Worm (Caenorhabditis elegans) whole organism, young adult: ENCODE results near the gene D1005.4.

Experiments
- B0035.1 ChIP-seq: sonication (generic microtip); optimal IDR thresholded peaks from 2 replicates; lab custom pipeline; 2016; ENCODE audit warnings: missing genetic modification characterization, mild to moderate bottlenecking, missing compliant biosample characterization, missing genotype, missing genetic modification reagents
- B0336.3 ChIP-seq: fragments of 200-800 bp; sonication (Bioruptor generic); IDR thresholded peaks from 2 replicates; pipeline ENCODE4 v1.3.6; 2022; ENCODE audit warnings: missing genetic modification characterization, missing compliant biosample characterization
- C06A6.2 ChIP-seq: fragments of 200-800 bp; sonication (Bioruptor generic); conservative IDR thresholded peaks from 2 replicates; pipeline ENCODE4 v1.3.6; 2022; ENCODE audit warnings: missing genetic modification characterization, missing compliant biosample characterization
- C17E4.6 ChIP-seq: fragments of 200-800 bp; sonication (Bioruptor generic); IDR thresholded peaks from 2 replicates; pipeline ENCODE4 v1.3.6; 2022; ENCODE audit warnings: missing genetic modification reagents, missing genetic modification characterization, missing compliant biosample characterization
- F23B12.7 ChIP-seq: sonication (generic microtip); optimal IDR thresholded peaks from 2 replicates; lab custom pipeline; 2017; ENCODE audit warnings: missing genetic modification characterization, mild to moderate bottlenecking, missing compliant biosample characterization, antibody characterized with exemption, moderate library complexity; ENCODE audit not compliant: insufficient read depth
- F37B4.10 ChIP-seq: fragments of 200-800 bp; sonication (Bioruptor generic); IDR thresholded peaks from 2 replicates; pipeline ENCODE4 v1.3.6; 2022; ENCODE audit warnings: missing genetic modification characterization, missing compliant biosample characterization
- F52B5.7 ChIP-seq: sonication (generic microtip); optimal IDR thresholded peaks from 2 replicates; lab custom pipeline; 2016; ENCODE audit warnings: mild to moderate bottlenecking, missing genetic modification characterization, missing compliant biosample characterization
- F57A8.1 ChIP-seq: fragments of 200-800 bp; sonication (Bioruptor generic); optimal IDR thresholded peaks from 2 replicates; lab custom pipeline; 2018; ENCODE audit warnings: mild to moderate bottlenecking, missing genetic modification characterization, moderate library complexity, missing compliant biosample characterization
- ZK185.1 ChIP-seq: sonication (generic microtip); optimal IDR thresholded peaks from 2 replicates; lab custom pipeline; 2016; ENCODE audit warnings: mild to moderate bottlenecking, missing genetic modification characterization, missing compliant biosample characterization; ENCODE audit not compliant: poor library complexity, severe bottlenecking
- aptf-2 ChIP-seq: fragments of 200-800 bp; sonication (Bioruptor generic); conservative IDR thresholded peaks from 2 replicates; pipeline ENCODE4 v1.3.6; 2022; ENCODE audit warnings: missing genetic modification reagents, missing genetic modification characterization, missing compliant biosample characterization
- attf-5 ChIP-seq: fragments of 200-800 bp; sonication (Bioruptor generic); optimal IDR thresholded peaks from 2 replicates; lab custom pipeline; 2018; ENCODE audit warnings: mild to moderate bottlenecking, missing genetic modification characterization, missing compliant biosample characterization
- ccch-3 ChIP-seq: fragments of 200-800 bp; sonication (Bioruptor generic); optimal IDR thresholded peaks from 2 replicates; lab custom pipeline; 2018; ENCODE audit warnings: mild to moderate bottlenecking, missing genetic modification characterization, missing compliant biosample characterization
- cebp-1 ChIP-seq, 2 experiments: fragments of 200-800 bp in 1 of 2; sonication (Bioruptor generic) in 1 of 2; sonication (generic microtip) in 1 of 2; IDR thresholded peaks in 1 of 2; optimal IDR thresholded peaks in 1 of 2; 2 replicates each; pipeline versions ENCODE4 v1.3.6 to Lab custom; 2017 to 2022; ENCODE audit warnings: missing compliant biosample characterization in 2 of 2, missing genetic modification characterization in 2 of 2, mild to moderate bottlenecking in 1 of 2, missing genetic modification reagents in 1 of 2, moderate library complexity in 1 of 2
- ceh-27 ChIP-seq: fragments of 200-800 bp; sonication (Bioruptor generic); optimal IDR thresholded peaks from 2 replicates; lab custom pipeline; 2018; ENCODE audit warnings: mild to moderate bottlenecking, missing genetic modification characterization, moderate library complexity, missing compliant biosample characterization
- ceh-40 ChIP-seq: fragments of 200-800 bp; sonication (Bioruptor generic); IDR thresholded peaks from 2 replicates; pipeline ENCODE4 v1.3.6; 2022; ENCODE audit warnings: missing genetic modification characterization, missing compliant biosample characterization
- ceh-79 ChIP-seq: sonication (generic microtip); optimal IDR thresholded peaks from 2 replicates; lab custom pipeline; 2017; ENCODE audit warnings: mild to moderate bottlenecking, missing genetic modification characterization, missing compliant biosample characterization
- egrh-3 ChIP-seq: fragments of 200-800 bp; sonication (Bioruptor generic); IDR thresholded peaks from 2 replicates; pipeline ENCODE4 v1.3.6; 2022; ENCODE audit warnings: missing genetic modification reagents, missing genetic modification characterization, missing compliant biosample characterization
- ets-4 ChIP-seq: fragments of 200-800 bp; sonication (Bioruptor generic); optimal IDR thresholded peaks from 2 replicates; lab custom pipeline; 2018; ENCODE audit warnings: mild to moderate bottlenecking, missing genetic modification characterization, missing compliant biosample characterization
- hmg-1.2 ChIP-seq: fragments of 200-800 bp; sonication (Bioruptor generic); IDR thresholded peaks from 2 replicates; pipeline ENCODE4 v1.3.6; 2022; ENCODE audit warnings: missing genetic modification reagents, missing genetic modification characterization, missing compliant biosample characterization
- lag-1 ChIP-seq: fragments of 200-800 bp; sonication (Bioruptor generic); IDR thresholded peaks from 2 replicates; pipeline ENCODE4 v1.3.6; 2022; ENCODE audit warnings: missing genetic modification reagents, missing genetic modification characterization, missing compliant biosample characterization
- let-526 ChIP-seq: fragments of 200-800 bp; sonication (Bioruptor generic); IDR thresholded peaks from 2 replicates; pipeline ENCODE4 v1.3.6; 2022; ENCODE audit warnings: missing genetic modification reagents, missing genetic modification characterization, missing compliant biosample characterization
- let-607 ChIP-seq, 2 experiments: fragments of 200-800 bp in 1 of 2; sonication (Bioruptor generic) in 1 of 2; sonication (generic microtip) in 1 of 2; optimal IDR thresholded peaks; 2 replicates each; lab custom pipeline; 2016 to 2018; ENCODE audit warnings: mild to moderate bottlenecking in 2 of 2, missing compliant biosample characterization in 2 of 2, missing genetic modification characterization in 2 of 2, moderate library complexity in 2 of 2, missing genotype in 1 of 2
- nhr-120 ChIP-seq: fragments of 200-800 bp; sonication (Bioruptor generic); IDR thresholded peaks from 2 replicates; pipeline ENCODE4 v1.3.6; 2022; ENCODE audit warnings: missing genetic modification characterization, missing compliant biosample characterization
- nhr-80 ChIP-seq: sonication (generic microtip); optimal IDR thresholded peaks from 2 replicates; lab custom pipeline; 2016; ENCODE audit warnings: missing genetic modification characterization, missing compliant biosample characterization
- rpc-1 ChIP-seq, 2 experiments: fragments of 150-350 bp in 1 of 2; sonication (generic microtip) in 1 of 2; optimal IDR thresholded peaks; 2 replicates each; lab custom pipeline; 2014 to 2018; ENCODE audit warnings: missing biosample characterization in 1 of 2, missing genetic modification characterization in 1 of 2, missing genetic modification reagents in 1 of 2, missing genotype in 1 of 2
- snpc-1.3 ChIP-seq: sonication (generic microtip); optimal IDR thresholded peaks from 2 replicates; lab custom pipeline; 2017; ENCODE audit warnings: missing genetic modification characterization, mild to moderate bottlenecking, missing compliant biosample characterization, antibody characterized with exemption, moderate library complexity, missing genotype, missing genetic modification reagents; ENCODE audit not compliant: insufficient read depth
- somi-1 ChIP-seq: fragments of 200-800 bp; sonication (Bioruptor generic); optimal IDR thresholded peaks from 2 replicates; lab custom pipeline; 2018; ENCODE audit warnings: mild to moderate bottlenecking, missing genetic modification characterization, missing compliant biosample characterization
- tlf-1 ChIP-seq: fragments of 200-800 bp; sonication (Bioruptor generic); optimal IDR thresholded peaks from 2 replicates; lab custom pipeline; 2018; ENCODE audit warnings: mild to moderate bottlenecking, missing genetic modification characterization, missing compliant biosample characterization
- xnd-1 ChIP-seq: sonication (generic microtip); optimal IDR thresholded peaks from 2 replicates; lab custom pipeline; 2016; ENCODE audit warnings: missing genotype, missing genetic modification reagents, missing genetic modification characterization, missing compliant biosample characterization
- zfh-2 ChIP-seq: fragments of 200-800 bp; sonication (Bioruptor generic); conservative IDR thresholded peaks from 2 replicates; pipeline ENCODE4 v1.3.6; 2022; ENCODE audit warnings: missing genetic modification reagents, missing genetic modification characterization, missing compliant biosample characterization

D1005.4 gene

ce11 chrX:1525511-1526172 is 40.0 kb upstream of the D1005.4 start:
- TF ChIP-seq nhr-80 (tag; lab: Kevin White, UChicago) (peak; percentile 23), C17E4.6 (GFP tag; lab: Robert Waterston, UW) (no peak), tlf-1 (no peak), ZK185.1 (no peak)

DNA sequence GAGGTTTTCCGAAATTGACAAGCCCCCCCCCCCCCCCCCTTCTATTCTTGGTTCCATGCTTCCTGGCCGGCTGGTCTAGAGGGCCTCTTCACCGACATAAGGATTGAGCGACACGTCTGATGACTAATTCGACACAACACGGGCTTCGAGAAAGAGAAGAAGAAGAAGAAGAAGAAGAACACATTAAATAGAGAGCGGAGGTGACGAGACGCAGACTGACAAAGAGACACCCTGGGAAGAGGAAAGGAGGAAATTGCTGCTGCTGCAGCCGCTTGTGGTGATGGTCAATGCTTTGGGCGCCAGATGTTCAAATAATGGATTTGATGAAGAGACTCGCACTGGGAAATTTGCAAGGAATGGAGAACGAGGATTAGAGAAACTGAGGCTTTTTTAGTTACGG is 38.9 kb upstream of the D1005.4 start:
- TF ChIP-seq ceh-27 (peak; percentile 50), hmg-1.2 (GFP tag; lab: Robert Waterston, UW) (peak; percentile 69; the same call in 1 of the 2 replicates), attf-5 (GFP tag; lab: Kevin White, UChicago) (peak; percentile 2), cebp-1 (GFP tag; IDR thresholded peaks at IDR 0.05; lab: Robert Waterston, UW) (no peak), cebp-1 (tag; optimal IDR thresholded peaks at IDR 0.05; lab: Kevin White, UChicago) (peak; percentile 39), ceh-40 (no peak), egrh-3 (GFP tag; lab: Robert Waterston, UW) (peak; percentile 47), lag-1 (GFP tag; lab: Robert Waterston, UW) (no peak), xnd-1 (no peak), F23B12.7 (tag; lab: Kevin White, UChicago) (peak; percentile 25), zfh-2 (peak; percentile 83)

- TF ChIP-seq F52B5.7 (tag; lab: Kevin White, UChicago) (no peak), let-526 (GFP tag; lab: Robert Waterston, UW) (no peak), ccch-3 (GFP tag; lab: Kevin White, UChicago) (no peak), let-607 (tag; optimal IDR thresholded peaks at IDR 0.05; lab: Kevin White, UChicago) (no peak), ets-4 (GFP tag; lab: Kevin White, UChicago) (no peak), B0336.3 (GFP tag; lab: Robert Waterston, UW) (no peak), B0035.1 (tag; lab: Kevin White, UChicago) (no peak), hmg-1.2 (GFP tag; lab: Robert Waterston, UW) (no peak)
These were observed 37.7 kb upstream of the D1005.4 start for ce11 chrX:1523272-1523671.

- no peak for TF ChIP-seq ceh-79 (tag; lab: Kevin White, UChicago)
- TF ChIP-seq somi-1, result no peak
- TF ChIP-seq F57A8.1 (GFP tag; lab: Kevin White, UChicago), result no peak
- TF ChIP-seq rpc-1 (optimal IDR thresholded peaks at IDR 0.05; lab: Kevin White, UChicago), result no peak
- no peak for TF ChIP-seq rpc-1 (tag; optimal IDR thresholded peaks at IDR 0.05; lab: Kevin White, UChicago)
- TF ChIP-seq F37B4.10 (GFP tag; lab: Robert Waterston, UW), result no peak
- TF ChIP-seq cebp-1 (GFP tag; IDR thresholded peaks at IDR 0.05; lab: Robert Waterston, UW), result no peak
- TF ChIP-seq cebp-1 (tag; optimal IDR thresholded peaks at IDR 0.05; lab: Kevin White, UChicago), result peak; percentile 7
These were observed 36.5 kb upstream of the D1005.4 start for ce11 chrX:1522068-1522467.

ce11 chrX:1521387-1521786 is 35.8 kb upstream of the D1005.4 start, which contains the start of gene toca-1:
toca-1 (minus strand) TSS chrX:1521487.
- TF ChIP-seq C06A6.2 (GFP tag; lab: Robert Waterston, UW), result no peak
- TF ChIP-seq F52B5.7 (tag; lab: Kevin White, UChicago), result no peak
- TF ChIP-seq snpc-1.3 (tag; lab: Kevin White, UChicago), result no peak
- no peak for TF ChIP-seq nhr-120
- TF ChIP-seq aptf-2 (GFP tag; lab: Robert Waterston, UW), result no peak
